Worm (Caenorhabditis elegans): ENCODE results near the gene R09E10.5.
A peak's percentile ranks its signal among the peaks of the same experiment; 100 is the strongest.

The R09E10.5 gene

DNA sequence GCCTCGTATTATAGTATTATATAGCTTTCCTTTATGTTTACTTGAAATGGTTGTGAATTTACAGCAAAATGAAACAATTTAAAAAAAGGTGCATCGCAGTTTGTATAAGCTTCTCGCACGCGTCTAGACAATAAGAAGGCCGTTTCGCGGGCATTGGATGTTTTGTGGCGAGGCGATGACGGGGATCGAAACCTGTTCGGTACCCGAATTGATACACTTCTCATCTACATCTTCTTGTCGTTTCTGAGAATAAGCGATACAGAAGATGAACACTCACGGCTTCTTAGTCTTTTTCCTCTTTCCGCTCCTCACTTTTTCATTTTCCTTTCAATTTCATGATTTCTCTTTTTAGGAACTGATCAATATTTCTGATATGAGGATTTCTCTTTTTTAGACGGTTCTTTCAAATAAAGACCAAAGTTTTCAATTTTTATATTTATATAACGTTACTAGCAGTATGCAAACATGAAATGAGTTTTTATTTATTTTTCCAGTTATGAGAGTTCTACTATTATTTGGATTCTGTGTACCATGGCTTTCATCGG is 56.4 kb downstream of the R09E10.5 start, which contains the start of gene F01G10.10 (continued):
- TF ChIP-seq snpc-1.3 (tag; optimal IDR thresholded peaks at IDR 0.05; ENCODE audit: insufficient read depth) (no peak), hmg-20 (GFP tag; IDR thresholded peaks at IDR 0.05) (no peak), let-607 (tag; optimal IDR thresholded peaks at IDR 0.05) (peak in 1 of 2 experiments; percentile 26), somi-1 (GFP tag; optimal IDR thresholded peaks at IDR 0.05) (no peak), egl-18 (GFP tag; IDR thresholded peaks at IDR 0.05) (no peak), hrde-1 (tag; optimal IDR thresholded peaks at IDR 0.05; ENCODE audit: borderline replicate concordance) (peak; percentile 72), attf-3 (GFP tag; conservative IDR thresholded peaks at IDR 0.05) (no peak), lin-54 (GFP tag; optimal IDR thresholded peaks at IDR 0.05) (peak; percentile 30), B0336.3 (GFP tag; IDR thresholded peaks at IDR 0.05) (peak; percentile 86), ceh-27 (GFP tag; optimal IDR thresholded peaks at IDR 0.05) (no peak), D2030.7 (GFP tag; IDR thresholded peaks at IDR 0.05) (peak; percentile 43), sdz-38 (tag; optimal IDR thresholded peaks at IDR 0.05) (no peak), C17E4.6 (GFP tag; IDR thresholded peaks at IDR 0.05) (peak; percentile 37; the same call in 1 of the 2 replicates), nhr-90 (tag; optimal IDR thresholded peaks at IDR 0.05) (peak; percentile 8), ceh-58 (GFP tag; IDR thresholded peaks at IDR 0.05) (0 out of 2 replicates have a peak, but pooled peaks have one; percentile 71), madf-6 (GFP tag; IDR thresholded peaks at IDR 0.05) (peak; percentile 74), ceh-91 (GFP tag; IDR thresholded peaks at IDR 0.05) (peak; percentile 69; the same call in 1 of the 2 replicates), ztf-25 (GFP tag; IDR thresholded peaks at IDR 0.05) (0 out of 2 replicates have a peak, but pooled peaks have one; percentile 64), F10E7.11 (tag; optimal IDR thresholded peaks at IDR 0.05) (peak; percentile 18), rcor-1 (GFP tag; IDR thresholded peaks at IDR 0.05) (peak; percentile 49), F37B4.10 (GFP tag; IDR thresholded peaks at IDR 0.05) (0 out of 2 replicates have a peak, but pooled peaks have one; percentile 43), lsl-1 (GFP tag; optimal IDR thresholded peaks at IDR 0.05) (no peak), bed-2 (GFP tag; IDR thresholded peaks at IDR 0.05) (no peak), rec-8 (tag; optimal IDR thresholded peaks at IDR 0.05) (peak in 1 of 2 experiments; percentile 31), ztf-26 (tag; optimal IDR thresholded peaks at IDR 0.05) (peak; percentile 7), snpc-3.4 (tag; optimal IDR thresholded peaks at IDR 0.05) (no peak), lin-40 (tag; optimal IDR thresholded peaks at IDR 0.05) (peak; percentile 20), gei-17 (GFP tag; optimal IDR thresholded peaks at IDR 0.05) (no peak), dpff-1 (tag; optimal IDR thresholded peaks at IDR 0.05) (no peak), nfyb-1 (GFP tag; IDR thresholded peaks at IDR 0.05) (peak; percentile 10; the same call in 1 of the 2 replicates), egl-44 (GFP tag; IDR thresholded peaks at IDR 0.05) (no peak), attf-5 (GFP tag; optimal IDR thresholded peaks at IDR 0.05) (peak; percentile 3), Y79H2A.3 (GFP tag; conservative IDR thresholded peaks at IDR 0.05) (peak; percentile 61; the same call in 1 of the 2 replicates), die-1 (tag; optimal IDR thresholded peaks at IDR 0.05) (peak; percentile 23), hsf-1 (GFP tag; IDR thresholded peaks at IDR 0.05) (0 out of 2 replicates have a peak, but pooled peaks have one; percentile 63)
